Worm (Caenorhabditis elegans) whole organism, late embryonic: ENCODE results near the gene bicd-1.

Experiments used
- F13H6.1 ChIP-seq: sonication (generic microtip); optimal IDR thresholded peaks from 2 replicates; lab custom pipeline; 2016; ENCODE audit warnings: missing genetic modification characterization, missing compliant biosample characterization
- eyg-1 ChIP-seq: sonication (generic microtip); optimal IDR thresholded peaks from 2 replicates; lab custom pipeline; 2016; ENCODE audit warnings: missing genotype, missing genetic modification characterization, missing compliant biosample characterization
- hlh-6 ChIP-seq: sonication (generic microtip); optimal IDR thresholded peaks from 2 replicates; lab custom pipeline; 2016; ENCODE audit warnings: missing genotype, missing genetic modification characterization, missing compliant biosample characterization
- nfya-1 ChIP-seq: sonication (generic microtip); optimal IDR thresholded peaks from 2 replicates; lab custom pipeline; 2017; ENCODE audit warnings: missing genetic modification characterization, mild to moderate bottlenecking, missing compliant biosample characterization, antibody characterized with exemption, moderate library complexity
- nhr-11 ChIP-seq: fragments of 150-350 bp; optimal IDR thresholded peaks from 2 replicates; lab custom pipeline; 2014; ENCODE audit warnings: missing biosample characterization, missing genetic modification characterization
- npax-4 ChIP-seq: sonication (generic microtip); optimal IDR thresholded peaks from 2 replicates; lab custom pipeline; 2016; ENCODE audit warnings: missing genetic modification characterization, missing compliant biosample characterization
- pha-4 ChIP-seq: fragments of 150-350 bp; optimal IDR thresholded peaks from 2 replicates; lab custom pipeline; 2018; ENCODE audit warnings: missing biosample characterization, missing genetic modification reagents, missing genetic modification characterization
- pqm-1 ChIP-seq: sonication (generic microtip); optimal IDR thresholded peaks from 2 replicates; lab custom pipeline; 2016; ENCODE audit warnings: missing genetic modification characterization, missing compliant biosample characterization
- sdc-2 ChIP-seq: sonication (generic microtip); optimal IDR thresholded peaks from 2 replicates; lab custom pipeline; 2016; ENCODE audit warnings: missing genotype, missing genetic modification characterization, missing compliant biosample characterization
- unc-55 ChIP-seq: sonication (generic microtip); optimal IDR thresholded peaks from 2 replicates; lab custom pipeline; 2017; ENCODE audit warnings: missing biosample characterization, missing genetic modification reagents, missing genetic modification characterization

DNA sequence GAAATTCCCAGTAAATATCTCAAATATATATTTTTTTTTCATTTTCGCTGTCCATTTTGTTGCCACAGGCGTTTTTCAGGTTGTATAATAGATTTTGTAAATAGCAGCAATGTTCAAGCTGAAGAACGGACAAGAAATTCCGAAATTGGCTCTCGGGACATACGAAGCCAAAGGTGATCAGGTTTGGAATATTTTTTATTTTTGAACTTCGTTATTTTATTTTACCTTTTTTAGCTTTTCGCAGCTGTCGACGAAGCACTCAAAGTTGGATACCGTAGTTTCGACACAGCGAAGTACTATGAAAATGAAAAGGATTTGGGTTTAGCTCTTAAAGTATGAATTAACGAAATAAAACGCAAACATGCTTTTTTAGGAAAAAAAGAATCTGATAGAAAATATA lies 47.6 kb downstream of the bicd-1 start, which contains the start of gene C01G5.5:
- TF ChIP-seq nhr-11 (tag; lab: Kevin White, UChicago) (no peak), sdc-2 (no peak), unc-55 (GFP tag; lab: Kevin White, UChicago) (no peak), nfya-1 (tag; lab: Kevin White, UChicago) (no peak), pha-4 (tag; lab: Kevin White, UChicago) (no peak), npax-4 (tag; lab: Kevin White, UChicago) (no peak), pqm-1 (no peak), F13H6.1 (no peak), eyg-1 (no peak), hlh-6 (tag; lab: Kevin White, UChicago) (no peak)
